Fruit fly (Drosophila melanogaster): ENCODE data around the gene Fntb.

Fntb gene

dm6 chr3R:16442937-16443336 lies 10.1 kb downstream of the Fntb start, which contains the start of the genes Ttc1 and CG14882 (continued):
- TF ChIP-seq CG2712 (tag; optimal IDR thresholded peaks at IDR 0.05) = peak; percentile 80
- peak; percentile 65; the same call in 1 of the 2 replicates for TF ChIP-seq CG6272 (GFP tag; IDR thresholded peaks at IDR 0.05)
- peak; percentile 30; the same call in 1 of the 2 replicates for TF ChIP-seq nerfin-2 (GFP tag; IDR thresholded peaks at IDR 0.05; ENCODE audit: partially characterized antibody)
- TF ChIP-seq ken (GFP tag; IDR thresholded peaks at IDR 0.05) = peak; percentile 95
- TF ChIP-seq CG31388 (GFP tag; optimal IDR thresholded peaks at IDR 0.05) = no peak
- no peak for TF ChIP-seq Lpt (GFP tag; optimal IDR thresholded peaks at IDR 0.05)
- no peak; the same call in 2 of the 4 replicates for TF ChIP-seq Gug (GFP tag; IDR thresholded peaks at IDR 0.05)

dm6 chr3R:16446836-16447235 lies 14.0 kb downstream of the Fntb start:
- TF ChIP-seq CG5245 (GFP tag; optimal IDR thresholded peaks at IDR 0.05) = no peak
- no peak for TF ChIP-seq ssp (GFP tag; IDR thresholded peaks at IDR 0.05)
- TF ChIP-seq CG12236 (GFP tag; optimal IDR thresholded peaks at IDR 0.05) = no peak
- TF ChIP-seq Optix (GFP tag; IDR thresholded peaks at IDR 0.05) = no peak
- no peak for TF ChIP-seq CG33213 (GFP tag; optimal IDR thresholded peaks at IDR 0.05)
- no peak for TF ChIP-seq CG30431 (GFP tag; optimal IDR thresholded peaks at IDR 0.05)
- TF ChIP-seq pan (optimal IDR thresholded peaks at IDR 0.05) = no peak
- no peak for TF ChIP-seq pan (GFP tag; optimal IDR thresholded peaks at IDR 0.05 in 1 of 2, IDR thresholded peaks at IDR 0.05 in 1 of 2)
- TF ChIP-seq H15 (GFP tag; IDR thresholded peaks at IDR 0.05) = no peak
- TF ChIP-seq CG13624 (GFP tag; optimal IDR thresholded peaks at IDR 0.05) = no peak
- TF ChIP-seq CG8290 (GFP tag; optimal IDR thresholded peaks at IDR 0.05) = no peak
- TF ChIP-seq CG8290 (tag; optimal IDR thresholded peaks at IDR 0.05) = peak in 1 of 2 experiments; percentile 17
- TF ChIP-seq Dll (GFP tag; IDR thresholded peaks at IDR 0.05; ENCODE audit: partially characterized antibody) = no peak
- TF ChIP-seq unc-4 (GFP tag; IDR thresholded peaks at IDR 0.05; ENCODE audit: partially characterized antibody) = no peak
- no peak for TF ChIP-seq D19B (GFP tag; optimal IDR thresholded peaks at IDR 0.05)
- TF ChIP-seq Eip74EF (GFP tag; optimal IDR thresholded peaks at IDR 0.05) = no peak
- TF ChIP-seq B-H2 (GFP tag; optimal IDR thresholded peaks at IDR 0.05) = no peak
- no peak for TF ChIP-seq CG10147 (GFP tag; optimal IDR thresholded peaks at IDR 0.05)
- TF ChIP-seq Antp (GFP tag; optimal IDR thresholded peaks at IDR 0.05) = no peak
- TF ChIP-seq Mad (GFP tag; optimal IDR thresholded peaks at IDR 0.05) = no peak
- no peak for TF ChIP-seq CG1832 (GFP tag; optimal IDR thresholded peaks at IDR 0.05)
- peak; percentile 55 for TF ChIP-seq grn (GFP tag; optimal IDR thresholded peaks at IDR 0.05)
- TF ChIP-seq fd64A (GFP tag; optimal IDR thresholded peaks at IDR 0.05) = no peak
- TF ChIP-seq corto (GFP tag; optimal IDR thresholded peaks at IDR 0.05) = no peak
- TF ChIP-seq dysf (GFP tag; IDR thresholded peaks at IDR 0.05) = no peak
- TF ChIP-seq usp (GFP tag; optimal IDR thresholded peaks at IDR 0.05) = no peak
- no peak for TF ChIP-seq Nf-YB (GFP tag; optimal IDR thresholded peaks at IDR 0.05)
- TF ChIP-seq CG10462 (GFP tag; optimal IDR thresholded peaks at IDR 0.05) = no peak
- TF ChIP-seq CG4404 (GFP tag; IDR thresholded peaks at IDR 0.05) = no peak
- no peak for TF ChIP-seq CG10366 (GFP tag; IDR thresholded peaks at IDR 0.05)
- TF ChIP-seq CG2116 (GFP tag; optimal IDR thresholded peaks at IDR 0.05) = no peak
- no peak for TF ChIP-seq CTCF (GFP tag; optimal IDR thresholded peaks at IDR 0.05)
- TF ChIP-seq wdn (GFP tag; IDR thresholded peaks at IDR 0.05) = no peak
- TF ChIP-seq Awh (GFP tag; IDR thresholded peaks at IDR 0.05) = no peak
- no peak for TF ChIP-seq kah (GFP tag; optimal IDR thresholded peaks at IDR 0.05)
- TF ChIP-seq CG14014 (GFP tag; IDR thresholded peaks at IDR 0.05) = no peak
- no peak for TF ChIP-seq CG10321 (GFP tag; IDR thresholded peaks at IDR 0.05)
- TF ChIP-seq cwo (GFP tag; optimal IDR thresholded peaks at IDR 0.05) = peak; percentile 34
- TF ChIP-seq CG14667 (GFP tag; IDR thresholded peaks at IDR 0.05) = no peak
- peak; percentile 74 for TF ChIP-seq mirr (GFP tag; optimal IDR thresholded peaks at IDR 0.05)
- TF ChIP-seq sna (GFP tag; IDR thresholded peaks at IDR 0.05; ENCODE audit: partially characterized antibody) = no peak
- peak; percentile 93 for TF ChIP-seq Vsx1 (GFP tag; optimal IDR thresholded peaks at IDR 0.05)
- TF ChIP-seq CG6813 (GFP tag; optimal IDR thresholded peaks at IDR 0.05) = no peak
- TF ChIP-seq Hey (tag; optimal IDR thresholded peaks at IDR 0.05) = no peak
- peak; percentile 98 for TF ChIP-seq sug (tag; optimal IDR thresholded peaks at IDR 0.05)

Data from whole organism, embryonic.